Worm (Caenorhabditis elegans) whole organism, L4 larva: ENCODE measurements around the gene col-172.

Experiments
- F44E2.7 ChIP-seq: fragments of 200-800 bp; sonication (Bioruptor generic); IDR thresholded peaks from 2 replicates; pipeline ENCODE4 v2.1.2; 2022; ENCODE audit warnings: missing genetic modification characterization, missing compliant biosample characterization
- T26A8.4 ChIP-seq: fragments of 200-800 bp; sonication (Bioruptor generic); IDR thresholded peaks from 2 replicates; pipeline ENCODE4 v1.3.6; 2022; ENCODE audit warnings: missing genetic modification characterization, missing compliant biosample characterization
- Y48G9A.11 ChIP-seq: fragments of 200-800 bp; sonication (Bioruptor generic); IDR thresholded peaks from 2 replicates; pipeline ENCODE4 v1.3.6; 2022; ENCODE audit warnings: missing genetic modification reagents, missing genetic modification characterization, missing compliant biosample characterization
- ZK337.2 ChIP-seq: fragments of 200-800 bp; sonication (Bioruptor generic); IDR thresholded peaks from 2 replicates; pipeline ENCODE4 v1.3.6; 2022; ENCODE audit warnings: missing genetic modification reagents, missing genetic modification characterization, missing compliant biosample characterization
- aha-1 ChIP-seq: fragments of 150-350 bp; peaks from one replicate; lab custom pipeline; 2014; ENCODE audit warnings: missing biosample characterization, missing genetic modification characterization
- aly-2 ChIP-seq: sonication (generic microtip); optimal IDR thresholded peaks from 2 replicates; lab custom pipeline; 2018; ENCODE audit warnings: missing biosample characterization, missing genetic modification characterization
- ceh-20 ChIP-seq: fragments of 200-800 bp; sonication (Bioruptor generic); IDR thresholded peaks from 2 replicates; pipeline ENCODE4 v1.3.6; 2022; ENCODE audit warnings: missing genetic modification reagents, missing genetic modification characterization, missing compliant biosample characterization
- ceh-62 ChIP-seq: sonication (generic microtip); optimal IDR thresholded peaks from 2 replicates; lab custom pipeline; 2017; ENCODE audit warnings: missing biosample characterization, missing genetic modification characterization
- duxl-1 ChIP-seq: sonication (generic microtip); optimal IDR thresholded peaks from 2 replicates; lab custom pipeline; 2016; ENCODE audit warnings: mild to moderate bottlenecking, missing genetic modification characterization, moderate library complexity, missing compliant biosample characterization; ENCODE audit not compliant: poor library complexity
- fkh-10 ChIP-seq: fragments of 150-350 bp; optimal IDR thresholded peaks from 2 replicates; lab custom pipeline; 2014; ENCODE audit warnings: missing biosample characterization, missing genetic modification reagents, missing genetic modification characterization
- hmg-1.1 ChIP-seq: fragments of 200-800 bp; sonication (Bioruptor generic); IDR thresholded peaks from 2 replicates; pipeline ENCODE4 v1.3.6; 2022; ENCODE audit warnings: missing genetic modification reagents, missing genetic modification characterization, missing compliant biosample characterization
- lin-1 ChIP-seq: fragments of 200-800 bp; sonication (Bioruptor generic); IDR thresholded peaks from 2 replicates; pipeline ENCODE4 v1.3.6; 2022; ENCODE audit warnings: missing genetic modification reagents, missing genetic modification characterization, missing compliant biosample characterization
- lin-39 ChIP-seq: fragments of 150-350 bp; optimal IDR thresholded peaks from 2 replicates; lab custom pipeline; 2014; ENCODE audit warnings: missing biosample characterization, missing genetic modification reagents, missing genetic modification characterization
- lir-3 ChIP-seq: sonication (generic microtip); optimal IDR thresholded peaks from 2 replicates; lab custom pipeline; 2016; ENCODE audit warnings: mild to moderate bottlenecking, missing genetic modification characterization, missing compliant biosample characterization
- mdl-1 ChIP-seq, 2 experiments: fragments of 150-350 bp in 1 of 2; sonication (generic microtip) in 1 of 2; optimal IDR thresholded peaks; 2 replicates each; lab custom pipeline; 2014 to 2017; ENCODE audit warnings: missing biosample characterization in 2 of 2, missing genetic modification characterization in 2 of 2
- mep-1 ChIP-seq: fragments of 150-350 bp; sonication (generic microtip); optimal IDR thresholded peaks from 3 replicates; lab custom pipeline; 2014; ENCODE audit warnings: missing biosample characterization, missing genetic modification characterization
- nhr-25 ChIP-seq: sonication (generic microtip); optimal IDR thresholded peaks from 2 replicates; lab custom pipeline; 2017; ENCODE audit warnings: missing genetic modification characterization, mild to moderate bottlenecking, missing compliant biosample characterization, antibody characterized with exemption, moderate library complexity, borderline replicate concordance; ENCODE audit not compliant: insufficient read depth
- nhr-48 ChIP-seq: sonication (generic microtip); optimal IDR thresholded peaks from 2 replicates; lab custom pipeline; 2016; ENCODE audit warnings: mild to moderate bottlenecking, missing genetic modification characterization, missing compliant biosample characterization
- nhr-6 ChIP-seq: fragments of 150-350 bp; optimal IDR thresholded peaks from 2 replicates; lab custom pipeline; 2014; ENCODE audit warnings: missing biosample characterization, missing genetic modification characterization
- rbr-2 ChIP-seq: sonication (generic microtip); optimal IDR thresholded peaks from 2 replicates; lab custom pipeline; 2016; ENCODE audit warnings: missing genotype, missing genetic modification characterization, missing compliant biosample characterization
- sdz-12 ChIP-seq: fragments of 200-800 bp; sonication (Bioruptor generic); optimal IDR thresholded peaks from 2 replicates; lab custom pipeline; 2018; ENCODE audit warnings: mild to moderate bottlenecking, missing genetic modification characterization, missing compliant biosample characterization
- spr-3 ChIP-seq: fragments of 200-800 bp; sonication (Bioruptor generic); optimal IDR thresholded peaks from 2 replicates; lab custom pipeline; 2018; ENCODE audit warnings: mild to moderate bottlenecking, missing genetic modification characterization, missing compliant biosample characterization
- tag-97 ChIP-seq: fragments of 200-800 bp; sonication (Bioruptor generic); IDR thresholded peaks from 2 replicates; pipeline ENCODE4 v1.3.6; 2022; ENCODE audit warnings: missing genetic modification characterization, missing compliant biosample characterization
- unc-62 ChIP-seq, 3 experiments: fragments of 150-350 bp in 1 of 3; sonication (generic microtip); optimal IDR thresholded peaks in 2 of 3; peaks in 1 of 3; 1 replicate in 1 of 3; 2 replicates in 2 of 3; lab custom pipeline; 2014 to 2017; ENCODE audit warnings: missing biosample characterization in 3 of 3, missing genetic modification characterization in 3 of 3, missing genetic modification reagents in 3 of 3, missing genotype in 1 of 3
- zfp-2 ChIP-seq: sonication (generic microtip); optimal IDR thresholded peaks from 2 replicates; lab custom pipeline; 2016; ENCODE audit warnings: mild to moderate bottlenecking, missing genetic modification characterization, missing compliant biosample characterization
- ztf-7 ChIP-seq: fragments of 150-350 bp; optimal IDR thresholded peaks from 2 replicates; lab custom pipeline; 2014; ENCODE audit warnings: missing biosample characterization, missing genetic modification characterization

The col-172 gene

ce11 chrX:6682683-6683082 is 10.1 kb downstream of the col-172 start, which contains the start of gene F38B6.8:
Gene F38B6.8 (minus strand): TSS chrX:6682783.
- peak in 1 of 2 experiments; percentile 13 for TF ChIP-seq unc-62 (GFP tag; optimal IDR thresholded peaks at IDR 0.05 in 1 of 2; lab: Kevin White, UChicago)
- TF ChIP-seq unc-62 (tag; optimal IDR thresholded peaks at IDR 0.05; lab: Kevin White, UChicago), result no peak
- TF ChIP-seq mdl-1 (tag; optimal IDR thresholded peaks at IDR 0.05; lab: Kevin White, UChicago), result no peak

- TF ChIP-seq unc-62 (GFP tag; optimal IDR thresholded peaks at IDR 0.05 in 1 of 2; lab: Kevin White, UChicago) (peak in 1 of 2 experiments; percentile 90), unc-62 (tag; optimal IDR thresholded peaks at IDR 0.05; lab: Kevin White, UChicago) (no peak), lin-39 (no peak)
Measured at ce11 chrX:6687345-6687744, 14.7 kb downstream of the col-172 start.

- TF ChIP-seq nhr-6 (tag; lab: Kevin White, UChicago) (no peak), lin-1 (GFP tag; lab: Robert Waterston, UW) (no peak), spr-3 (no peak), ceh-62 (tag; lab: Kevin White, UChicago) (no peak), aha-1 (peak; percentile 66)
Measured at ce11 chrX:6687756-6688155, 15.1 kb downstream of the col-172 start.

DNA sequence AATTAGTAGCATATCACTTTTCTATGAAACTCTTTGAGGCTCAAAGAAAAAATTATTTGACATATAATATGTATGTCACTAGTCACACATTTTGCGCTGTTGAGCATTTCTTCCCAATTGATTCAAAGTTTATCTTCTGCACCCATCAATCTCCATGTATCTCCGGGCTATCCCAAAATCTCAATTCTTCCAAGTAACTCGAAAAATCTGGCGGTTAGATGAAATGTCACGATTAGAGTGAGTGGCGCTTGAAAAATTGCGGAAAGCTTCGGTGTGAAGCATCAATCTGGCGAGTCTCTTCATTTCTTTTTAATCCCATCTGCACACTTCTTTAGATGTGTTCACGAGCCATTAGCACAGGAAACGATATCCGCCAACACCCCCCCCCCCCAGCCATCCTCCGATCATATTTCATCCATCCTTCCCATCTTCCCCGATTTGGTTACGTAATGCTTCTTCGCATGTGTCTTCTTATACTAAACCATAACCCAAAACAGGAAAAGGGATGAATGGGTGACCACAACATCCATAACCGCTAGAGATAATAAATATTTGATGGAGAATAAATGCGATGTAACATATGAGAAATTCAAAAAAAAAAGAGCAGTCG is 16.4 kb downstream of the col-172 start:
- TF ChIP-seq T26A8.4 (GFP tag; lab: Robert Waterston, UW) (no peak), zfp-2 (tag; lab: Kevin White, UChicago) (no peak), ceh-20 (GFP tag; lab: Robert Waterston, UW) (0 out of 2 replicates have a peak, but pooled peaks have one; percentile 16), F44E2.7 (no peak), aha-1 (peak; percentile 63), nhr-48 (tag; lab: Kevin White, UChicago) (no peak), nhr-25 (no peak), unc-62 (GFP tag; optimal IDR thresholded peaks at IDR 0.05 in 1 of 2; lab: Kevin White, UChicago) (peak in 1 of 2 experiments; percentile 89), unc-62 (tag; optimal IDR thresholded peaks at IDR 0.05; lab: Kevin White, UChicago) (no peak)
- TF ChIP-seq, all 104 proteins: peak for 3

DNA sequence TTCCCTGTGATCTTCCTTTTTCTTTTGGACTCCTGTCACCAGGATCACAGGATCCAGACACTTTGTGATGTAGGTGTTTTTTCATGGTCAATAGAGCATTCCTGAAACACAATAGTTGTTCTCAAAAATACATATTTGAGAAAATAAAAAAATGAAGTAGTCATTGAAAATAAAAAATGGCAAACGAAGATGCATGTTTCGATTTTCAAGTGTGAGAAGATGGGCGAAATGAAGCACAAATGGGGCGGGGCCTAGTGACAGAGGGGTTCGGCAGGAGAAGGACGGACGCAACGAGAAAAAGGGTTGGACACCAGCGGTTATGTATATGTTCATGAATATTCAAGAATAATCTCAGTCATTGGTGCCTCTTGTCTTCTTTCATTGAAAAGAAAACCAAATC is 17.4 kb downstream of the col-172 start, which contains the start of gene F38B6.6:
Gene F38B6.6 (minus strand): TSS at position 101 of the 400 bp plus-strand sequence.
- TF ChIP-seq tag-97 (GFP tag; lab: Robert Waterston, UW) (no peak), fkh-10 (GFP tag; lab: Kevin White, UChicago) (peak; percentile 11), T26A8.4 (GFP tag; lab: Robert Waterston, UW) (no peak)

DNA sequence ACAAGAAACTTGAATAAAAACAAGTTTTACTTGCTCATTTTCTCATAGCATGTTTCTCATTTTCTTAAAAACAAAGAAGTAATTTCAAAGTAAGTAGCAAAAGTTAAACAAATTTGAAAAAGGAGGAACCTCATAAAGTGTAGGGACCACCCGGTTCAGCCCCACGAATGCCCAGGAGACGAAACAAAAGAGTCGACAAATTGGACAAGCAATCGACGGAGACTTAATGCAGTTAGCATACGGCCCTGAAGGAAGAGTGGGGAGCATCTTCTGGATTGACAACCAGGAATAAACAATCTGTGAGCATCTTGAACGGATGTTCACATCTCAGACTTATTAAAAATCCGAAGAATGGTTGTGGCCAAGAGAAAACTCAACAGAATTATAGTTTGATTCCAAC is 19.0 kb downstream of the col-172 start:
- TF ChIP-seq ztf-7 (tag; lab: Kevin White, UChicago), result no peak
- no peak for TF ChIP-seq ZK337.2 (GFP tag; lab: Robert Waterston, UW)
- TF ChIP-seq Y48G9A.11 (GFP tag; lab: Robert Waterston, UW), result no peak
- no peak for TF ChIP-seq sdz-12 (GFP tag; lab: Kevin White, UChicago)
- no peak for TF ChIP-seq rbr-2
- no peak for TF ChIP-seq duxl-1 (tag; lab: Kevin White, UChicago)

DNA sequence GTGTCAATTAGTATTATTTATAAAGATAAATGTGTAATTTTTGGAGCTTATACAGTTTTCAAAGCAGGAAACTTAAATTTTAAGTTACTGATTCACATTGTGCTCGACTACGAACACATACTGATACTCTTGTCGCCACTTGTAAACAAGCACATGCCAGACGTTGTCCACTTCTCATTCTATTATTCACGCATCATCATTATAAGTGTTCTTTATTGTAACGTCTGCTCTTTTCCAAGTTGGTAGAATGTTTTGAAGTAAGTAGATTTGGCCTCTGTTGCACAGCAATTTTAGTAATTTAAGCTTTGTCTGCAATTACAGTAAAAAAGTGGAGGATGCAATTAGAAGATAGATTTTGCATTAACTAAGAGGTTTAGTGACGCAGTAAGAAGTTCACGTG is 20.3 kb downstream of the col-172 start:
- TF ChIP-seq lir-3 (tag; lab: Kevin White, UChicago) (no peak), mep-1 (tag; lab: Kevin White, UChicago) (no peak), spr-3 (no peak), unc-62 (GFP tag; optimal IDR thresholded peaks at IDR 0.05 in 1 of 2; lab: Kevin White, UChicago) (peak in 1 of 2 experiments; percentile 74), unc-62 (tag; optimal IDR thresholded peaks at IDR 0.05; lab: Kevin White, UChicago) (no peak), hmg-1.1 (no peak), aly-2 (no peak), ZK337.2 (GFP tag; lab: Robert Waterston, UW) (no peak)
